Fruit fly (Drosophila melanogaster): ENCODE measurements around the gene aph-1.

aph-1 gene

dm6 chr2L:2732139-2732830 lies 33.7 kb upstream of the aph-1 start:
- TF ChIP-seq Crg-1 (GFP tag; optimal IDR thresholded peaks at IDR 0.05) (no peak), tj (GFP tag; optimal IDR thresholded peaks at IDR 0.05) (peak; percentile 92)

- TF ChIP-seq CG14711 (tag; optimal IDR thresholded peaks at IDR 0.05), result peak; percentile 60
- peak; percentile 42 for TF ChIP-seq tj (GFP tag; optimal IDR thresholded peaks at IDR 0.05)
- TF ChIP-seq CG7101 (tag; optimal IDR thresholded peaks at IDR 0.05), result peak; percentile 65
- TF ChIP-seq kay (GFP tag; ENCODE audit: borderline replicate concordance), result peak; percentile 25
- TF ChIP-seq cic (GFP tag; optimal IDR thresholded peaks at IDR 0.05), result no peak
- no peak for TF ChIP-seq cnc (optimal IDR thresholded peaks at IDR 0.05)
- TF ChIP-seq bab1 (GFP tag; optimal IDR thresholded peaks at IDR 0.05), result peak; percentile 90
- TF ChIP-seq CG33017 (tag; optimal IDR thresholded peaks at IDR 0.05), result no peak
- TF ChIP-seq CG12768 (GFP tag; optimal IDR thresholded peaks at IDR 0.05), result no peak
- peak; percentile 48 for TF ChIP-seq Crg-1 (GFP tag; optimal IDR thresholded peaks at IDR 0.05)
- peak; percentile 52 for TF ChIP-seq CG7045 (GFP tag; optimal IDR thresholded peaks at IDR 0.05)
- peak; percentile 34 for TF ChIP-seq toe (GFP tag; optimal IDR thresholded peaks at IDR 0.05)
- peak; percentile 47 for TF ChIP-seq CG11617 (GFP tag; optimal IDR thresholded peaks at IDR 0.05)
- TF ChIP-seq pad (GFP tag; optimal IDR thresholded peaks at IDR 0.05), result peak; percentile 61
- TF ChIP-seq CG1620 (GFP tag; optimal IDR thresholded peaks at IDR 0.05), result peak; percentile 38
- no peak for TF ChIP-seq ovo (GFP tag; optimal IDR thresholded peaks at IDR 0.05)
- no peak for TF ChIP-seq Mnt (GFP tag; optimal IDR thresholded peaks at IDR 0.05)
- TF ChIP-seq CG5204 (GFP tag; optimal IDR thresholded peaks at IDR 0.05), result no peak
- TF ChIP-seq Clk (GFP tag; optimal IDR thresholded peaks at IDR 0.05), result no peak
- peak; percentile 9 for TF ChIP-seq Hr96 (GFP tag; optimal IDR thresholded peaks at IDR 0.05)
Observed at dm6 chr2L:2734215-2734614, 31.8 kb upstream of the aph-1 start.

dm6 chr2L:2734946-2735345 lies 31.1 kb upstream of the aph-1 start:
- no peak for TF ChIP-seq Crg-1 (GFP tag; optimal IDR thresholded peaks at IDR 0.05)
- no peak for TF ChIP-seq tj (GFP tag; optimal IDR thresholded peaks at IDR 0.05)
- TF ChIP-seq CG1620 (GFP tag; optimal IDR thresholded peaks at IDR 0.05), result peak; percentile 11
- TF ChIP-seq CG5204 (GFP tag; optimal IDR thresholded peaks at IDR 0.05), result no peak
- TF ChIP-seq CG14711 (tag; optimal IDR thresholded peaks at IDR 0.05), result no peak
- TF ChIP-seq CG12768 (GFP tag; optimal IDR thresholded peaks at IDR 0.05), result peak; percentile 0
- no peak for TF ChIP-seq Hr96 (GFP tag; optimal IDR thresholded peaks at IDR 0.05)

DNA sequence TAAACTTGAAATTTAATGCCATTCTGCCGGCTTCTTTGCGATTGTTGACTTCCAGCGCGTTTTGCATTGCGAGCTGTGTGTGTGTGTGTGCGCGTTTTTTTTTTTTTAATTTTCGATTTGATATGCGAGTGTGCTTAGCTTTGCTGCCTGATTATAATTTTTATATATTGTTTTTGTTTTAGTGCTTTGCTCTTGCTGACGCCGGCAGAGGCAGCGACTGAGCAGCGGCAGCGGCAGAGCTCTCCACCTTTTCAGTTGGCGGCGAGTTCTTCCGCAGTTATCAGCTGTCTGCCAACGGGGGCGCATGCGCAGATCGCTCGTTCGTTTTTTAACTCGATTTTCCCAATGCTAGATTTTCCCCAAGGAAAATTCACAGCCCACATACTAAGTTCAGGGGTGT lies 30.5 kb upstream of the aph-1 start:
- TF ChIP-seq CG1620 (GFP tag; optimal IDR thresholded peaks at IDR 0.05) (no peak), tj (GFP tag; optimal IDR thresholded peaks at IDR 0.05) (peak; percentile 32), Crg-1 (GFP tag; optimal IDR thresholded peaks at IDR 0.05) (no peak)

- TF ChIP-seq CG7101 (tag; optimal IDR thresholded peaks at IDR 0.05) (no peak), toe (GFP tag; optimal IDR thresholded peaks at IDR 0.05) (no peak), CG5204 (GFP tag; optimal IDR thresholded peaks at IDR 0.05) (no peak), cic (GFP tag; optimal IDR thresholded peaks at IDR 0.05) (no peak), CG7045 (GFP tag; optimal IDR thresholded peaks at IDR 0.05) (no peak), CG11617 (GFP tag; optimal IDR thresholded peaks at IDR 0.05) (no peak), CG12768 (GFP tag; optimal IDR thresholded peaks at IDR 0.05) (no peak)
Observed at dm6 chr2L:2737561-2737960, 28.5 kb upstream of the aph-1 start.

DNA sequence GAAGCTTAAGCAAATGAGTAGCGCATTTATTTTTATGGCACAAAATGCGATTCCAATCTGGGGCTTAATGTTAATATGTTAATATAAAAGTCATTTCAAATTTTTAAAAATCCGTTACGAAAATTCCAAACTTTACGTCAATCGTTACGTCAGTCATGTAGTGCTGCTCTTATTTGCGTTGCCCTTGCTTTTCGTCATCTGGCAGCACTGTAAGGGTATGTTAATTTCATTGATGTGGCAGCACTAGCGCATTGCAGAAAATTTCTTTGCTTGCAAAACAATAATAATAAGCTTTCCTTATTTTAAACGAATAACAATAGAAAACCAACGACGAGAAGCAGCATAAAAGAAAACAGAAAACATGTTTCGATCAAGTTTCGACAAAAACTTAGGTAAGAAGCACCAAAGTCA lies 26.2 kb upstream of the aph-1 start, which contains the start of gene Hrs:
TSS of gene Hrs (plus strand) at position 167 of the 411 bp plus-strand sequence.
- TF ChIP-seq CG14711 (tag; optimal IDR thresholded peaks at IDR 0.05) (peak; percentile 14), cic (GFP tag; optimal IDR thresholded peaks at IDR 0.05) (peak; percentile 42), bab1 (GFP tag; optimal IDR thresholded peaks at IDR 0.05) (peak; percentile 22), Mnt (GFP tag; optimal IDR thresholded peaks at IDR 0.05) (peak; percentile 6), tj (GFP tag; optimal IDR thresholded peaks at IDR 0.05) (peak; percentile 42), pad (GFP tag; optimal IDR thresholded peaks at IDR 0.05) (no peak)

DNA sequence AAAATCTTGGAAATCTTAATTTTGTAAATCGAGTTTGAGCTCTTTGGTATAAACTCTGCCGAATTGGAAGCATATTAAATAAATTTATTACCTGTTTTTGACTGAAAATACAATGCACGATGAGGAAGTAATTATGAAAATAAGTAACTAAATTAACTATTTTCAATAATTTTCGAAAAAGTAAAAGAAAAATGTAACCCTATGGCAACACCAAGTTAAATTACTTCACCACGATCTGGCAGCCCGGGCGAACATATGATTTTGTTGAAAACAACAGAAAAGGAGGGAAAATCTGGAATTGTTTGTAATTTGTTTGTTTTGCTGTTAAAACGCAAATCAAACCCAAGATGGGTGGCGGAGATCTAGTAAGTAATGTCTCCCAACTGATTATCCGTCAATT lies 21.2 kb upstream of the aph-1 start, which contains the start of the genes CG9961 and Cwc25:
TSS of gene CG9961 (minus strand) at position 83 of the 400 bp plus-strand sequence.
TSS of gene Cwc25 (plus strand) at position 247 of the 400 bp plus-strand sequence.
- TF ChIP-seq CG14711 (tag; optimal IDR thresholded peaks at IDR 0.05), result peak; percentile 3
- TF ChIP-seq kay (GFP tag; ENCODE audit: borderline replicate concordance), result no peak

Data from whole organism, adult.